Fruit fly (Drosophila melanogaster) whole organism, wandering third instar larva: Measurements from ENCODE around the gene CG32081.

ENCODE experiments used
- Hr78 ChIP-seq: fragments of >200 bp; optimal IDR thresholded peaks from 2 replicates; lab custom pipeline; 2017; ENCODE audit warnings: missing biosample characterization, missing genetic modification characterization
- Myc ChIP-seq: fragments of >200 bp; optimal IDR thresholded peaks from 2 replicates; lab custom pipeline; 2017
- foxo ChIP-seq, 2 experiments: fragments of 200-800 bp; sonication (Bioruptor generic); optimal IDR thresholded peaks; 2 replicates in 1 of 2; 3 replicates in 1 of 2; lab custom pipeline; 2016 to 2017; ENCODE audit warnings: missing biosample characterization in 2 of 2, missing genetic modification characterization in 2 of 2
- pan ChIP-seq: fragments of >200 bp; optimal IDR thresholded peaks from 2 replicates; lab custom pipeline; 2017
- psq ChIP-seq: fragments of 200-800 bp; sonication (Bioruptor generic); optimal IDR thresholded peaks from 3 replicates; lab custom pipeline; 2017; ENCODE audit warnings: missing biosample characterization, mild to moderate bottlenecking, missing genetic modification characterization, moderate library complexity
- usp ChIP-seq: fragments of >200 bp; optimal IDR thresholded peaks from 2 replicates; lab custom pipeline; 2017; ENCODE audit warnings: missing biosample characterization, missing genetic modification characterization

- no peak for TF ChIP-seq pan (lab: Kevin White, UChicago)
- TF ChIP-seq psq (GFP tag; lab: Kevin White, UChicago): no peak
- no peak for TF ChIP-seq Myc (lab: Kevin White, UChicago)
- TF ChIP-seq usp (GFP tag; lab: Kevin White, UChicago): no peak
- TF ChIP-seq Hr78: no peak
- peak in 1 of 2 experiments; percentile 11 for TF ChIP-seq foxo (GFP tag; optimal IDR thresholded peaks at IDR 0.05; lab: Kevin White, UChicago)
Measured at dm6 chr3L:11031784-11032183, 4.4 kb downstream of the CG32081 start.
